Fruit fly (Drosophila melanogaster) whole organism, embryonic: ENCODE data around the gene CG15024.

Source experiments
- Atf-2 ChIP-seq: fragments of 200-800 bp; sonication (Bioruptor generic); optimal IDR thresholded peaks from 2 replicates; lab custom pipeline; 2016; ENCODE audit warnings: missing biosample characterization, missing genetic modification characterization
- B-H1 ChIP-seq: fragments of 200-800 bp; sonication (Bioruptor generic); IDR thresholded peaks from 3 replicates; pipeline ENCODE4 v1.3.6; 2022; ENCODE audit warnings: missing biosample characterization, missing genetic modification characterization
- BEAF-32 ChIP-seq: fragments of 200-800 bp; sonication (Bioruptor generic); optimal IDR thresholded peaks from 3 replicates; lab custom pipeline; 2017; ENCODE audit warnings: missing biosample characterization, missing genetic modification characterization, mild to moderate bottlenecking, moderate library complexity, missing genetic modification reagents
- CG10147 ChIP-seq: fragments of 200-800 bp; sonication (Bioruptor generic); optimal IDR thresholded peaks from 2 replicates; lab custom pipeline; 2019; ENCODE audit warnings: missing biosample characterization, mild to moderate bottlenecking, missing genetic modification characterization, moderate library complexity
- CG1024 ChIP-seq: fragments of 200-800 bp; sonication (Bioruptor generic); IDR thresholded peaks from 2 replicates; pipeline ENCODE4 v1.3.6; 2022; ENCODE audit warnings: missing biosample characterization, missing genetic modification characterization
- CG16779 ChIP-seq: fragments of 200-800 bp; sonication (Bioruptor generic); IDR thresholded peaks from 2 replicates; pipeline ENCODE4 v1.3.6; 2022; ENCODE audit warnings: missing biosample characterization, missing genetic modification characterization
- CG16813 ChIP-seq: fragments of 200-800 bp; sonication (Bioruptor generic); IDR thresholded peaks from 3 replicates; pipeline ENCODE4 v1.3.6; 2022; ENCODE audit warnings: missing biosample characterization, missing genetic modification characterization; ENCODE audit not compliant: partially characterized antibody
- CG2202 ChIP-seq: fragments of 200-800 bp; sonication (Bioruptor generic); optimal IDR thresholded peaks from 2 replicates; lab custom pipeline; 2018; ENCODE audit warnings: missing biosample characterization, mild to moderate bottlenecking, missing genetic modification characterization
- CG30020 ChIP-seq: fragments of 200-800 bp; optimal IDR thresholded peaks from 2 replicates; lab custom pipeline; 2019; ENCODE audit warnings: missing biosample characterization, mild to moderate bottlenecking, missing genetic modification characterization, moderate library complexity
- CG3065 ChIP-seq: fragments of 200-800 bp; sonication (Bioruptor generic); optimal IDR thresholded peaks from 2 replicates; lab custom pipeline; 2016; ENCODE audit warnings: missing biosample characterization, missing genetic modification characterization
- CG3847 ChIP-seq: fragments of 200-800 bp; sonication (Bioruptor generic); IDR thresholded peaks from 2 replicates; pipeline ENCODE4 v1.3.6; 2022; ENCODE audit warnings: missing biosample characterization, missing genetic modification characterization
- CG4617 ChIP-seq: fragments of 200-800 bp; sonication (Bioruptor generic); optimal IDR thresholded peaks from 3 replicates; lab custom pipeline; 2016; ENCODE audit warnings: missing biosample characterization, missing genetic modification characterization, borderline replicate concordance
- CG6689 ChIP-seq: fragments of 200-800 bp; sonication (Bioruptor generic); IDR thresholded peaks from 2 replicates; pipeline ENCODE4 v1.3.6; 2022; ENCODE audit warnings: missing biosample characterization, missing genetic modification characterization
- CG6765 ChIP-seq: fragments of 200-800 bp; sonication (Bioruptor generic); optimal IDR thresholded peaks from 3 replicates; lab custom pipeline; 2017; ENCODE audit warnings: missing biosample characterization, mild to moderate bottlenecking, missing genetic modification characterization
- CG6791 ChIP-seq: fragments of 200-800 bp; sonication (Bioruptor generic); IDR thresholded peaks from 3 replicates; pipeline ENCODE4 v1.3.6; 2022; ENCODE audit warnings: missing biosample characterization, missing genetic modification characterization; ENCODE audit not compliant: partially characterized antibody
- CG7357 ChIP-seq: fragments of 200-800 bp; sonication (Bioruptor generic); IDR thresholded peaks from 3 replicates; pipeline ENCODE4 v1.3.6; 2022; ENCODE audit warnings: missing biosample characterization, missing genetic modification characterization
- CG7372 ChIP-seq: fragments of 200-800 bp; sonication (Bioruptor generic); IDR thresholded peaks from 2 replicates; pipeline ENCODE4 v1.3.6; 2022; ENCODE audit warnings: missing biosample characterization, missing genetic modification characterization
- CG7839 ChIP-seq: fragments of 200-800 bp; sonication (Bioruptor generic); optimal IDR thresholded peaks from 3 replicates; lab custom pipeline; 2018; ENCODE audit warnings: missing biosample characterization, mild to moderate bottlenecking, missing genetic modification characterization, moderate library complexity
- CG8944 ChIP-seq: fragments of 200-800 bp; sonication (Bioruptor generic); optimal IDR thresholded peaks from 3 replicates; lab custom pipeline; 2016; ENCODE audit warnings: missing biosample characterization, missing genetic modification characterization
- CG9437 ChIP-seq: fragments of 200-800 bp; sonication (Bioruptor generic); optimal IDR thresholded peaks from 2 replicates; lab custom pipeline; 2018; ENCODE audit warnings: missing biosample characterization, mild to moderate bottlenecking, missing genetic modification characterization
- CG9609 ChIP-seq: fragments of 200-800 bp; sonication (Bioruptor generic); optimal IDR thresholded peaks from 3 replicates; lab custom pipeline; 2016; ENCODE audit warnings: missing biosample characterization, missing genetic modification characterization
- CHES-1-like ChIP-seq: fragments of 200-800 bp; sonication (Bioruptor generic); optimal IDR thresholded peaks from 2 replicates; lab custom pipeline; 2016; ENCODE audit warnings: missing biosample characterization, missing genetic modification characterization
- D19A ChIP-seq: fragments of 200-800 bp; optimal IDR thresholded peaks from 3 replicates; lab custom pipeline; 2019; ENCODE audit warnings: missing biosample characterization, mild to moderate bottlenecking, missing genetic modification characterization, moderate library complexity
- Dbx ChIP-seq: fragments of 200-800 bp; sonication (Bioruptor generic); IDR thresholded peaks from 3 replicates; pipeline ENCODE4 v1.3.6; 2022; ENCODE audit warnings: missing biosample characterization, missing genetic modification characterization
- Doc3 ChIP-seq: fragments of 200-800 bp; sonication (Bioruptor generic); IDR thresholded peaks from 3 replicates; pipeline ENCODE4 v1.3.6; 2022; ENCODE audit warnings: missing biosample characterization, missing genetic modification characterization; ENCODE audit not compliant: partially characterized antibody
- Ets65A ChIP-seq: fragments of 200-800 bp; sonication (Bioruptor generic); peaks from one replicate; lab custom pipeline; 2016; ENCODE audit warnings: missing biosample characterization, missing genetic modification characterization
- Fer2 ChIP-seq: fragments of 200-800 bp; sonication (Bioruptor generic); optimal IDR thresholded peaks from 2 replicates; lab custom pipeline; 2018; ENCODE audit warnings: missing biosample characterization, mild to moderate bottlenecking, missing genetic modification characterization, moderate library complexity
- GATAe ChIP-seq: fragments of 200-800 bp; sonication (Bioruptor generic); conservative IDR thresholded peaks from 2 replicates; pipeline ENCODE4 v1.3.6; 2022; ENCODE audit warnings: missing biosample characterization, missing genetic modification characterization
- H15 ChIP-seq: fragments of 200-800 bp; sonication (Bioruptor generic); IDR thresholded peaks from 3 replicates; pipeline ENCODE4 v1.3.6; 2022; ENCODE audit warnings: missing biosample characterization, missing genetic modification characterization
- HLH4C ChIP-seq: fragments of 200-800 bp; sonication (Bioruptor generic); IDR thresholded peaks from 3 replicates; pipeline ENCODE4 v1.3.6; 2022; ENCODE audit warnings: missing biosample characterization, missing genetic modification characterization; ENCODE audit not compliant: partially characterized antibody
- NK7.1 ChIP-seq: fragments of 200-800 bp; sonication (Bioruptor generic); optimal IDR thresholded peaks from 3 replicates; lab custom pipeline; 2016; ENCODE audit warnings: missing biosample characterization, missing genetic modification characterization
- Vsx1 ChIP-seq: fragments of 200-800 bp; sonication (Bioruptor generic); optimal IDR thresholded peaks from 2 replicates; lab custom pipeline; 2017; ENCODE audit warnings: missing biosample characterization, mild to moderate bottlenecking, missing genetic modification characterization, missing genetic modification reagents
- abd-A ChIP-seq: fragments of 200-800 bp; sonication (Bioruptor generic); optimal IDR thresholded peaks from 3 replicates; lab custom pipeline; 2019; ENCODE audit warnings: missing biosample characterization, mild to moderate bottlenecking, missing genetic modification characterization, moderate library complexity
- al ChIP-seq: fragments of 200-800 bp; sonication (Bioruptor generic); IDR thresholded peaks from 2 replicates; pipeline ENCODE4 v1.3.6; 2022; ENCODE audit warnings: missing biosample characterization, missing genetic modification characterization
- bcd ChIP-seq: fragments of 200-800 bp; sonication (Bioruptor generic); optimal IDR thresholded peaks from 2 replicates; lab custom pipeline; 2017; ENCODE audit warnings: missing biosample characterization, mild to moderate bottlenecking, missing genetic modification characterization
- croc ChIP-seq: fragments of 200-800 bp; sonication (Bioruptor generic); conservative IDR thresholded peaks from 3 replicates; pipeline ENCODE4 v1.3.6; 2022; ENCODE audit warnings: missing biosample characterization, missing genetic modification characterization
- esg ChIP-seq: fragments of 200-800 bp; sonication (Bioruptor generic); conservative IDR thresholded peaks from 2 replicates; pipeline ENCODE4 v1.3.6; 2022; ENCODE audit warnings: missing biosample characterization, missing genetic modification characterization
- eyg ChIP-seq: fragments of 200-800 bp; sonication (Bioruptor generic); optimal IDR thresholded peaks from 3 replicates; lab custom pipeline; 2016; ENCODE audit warnings: missing biosample characterization, missing genetic modification characterization
- h ChIP-seq: fragments of >200 bp; optimal IDR thresholded peaks from 2 replicates; lab custom pipeline; 2017
- jigr1 ChIP-seq: fragments of 200-800 bp; sonication (Bioruptor generic); IDR thresholded peaks from 3 replicates; pipeline ENCODE4 v1.3.6; 2022; ENCODE audit warnings: missing biosample characterization, missing genetic modification characterization
- kay ChIP-seq: fragments of 200-800 bp; sonication (Bioruptor generic); optimal IDR thresholded peaks from 2 replicates; lab custom pipeline; 2016; ENCODE audit warnings: missing biosample characterization, missing genetic modification characterization
- otp ChIP-seq: fragments of 200-800 bp; sonication (Bioruptor generic); IDR thresholded peaks from 3 replicates; pipeline ENCODE4, ENCODE4 v1.3.6; 2022; ENCODE audit warnings: missing biosample characterization, missing genetic modification characterization
- p53 ChIP-seq: fragments of 200-800 bp; sonication (Bioruptor generic); optimal IDR thresholded peaks from 2 replicates; lab custom pipeline; 2016; ENCODE audit warnings: missing biosample characterization, missing genetic modification characterization
- peb ChIP-seq: fragments of 200-800 bp; sonication (Bioruptor generic); IDR thresholded peaks from 2 replicates; pipeline ENCODE4 v1.3.6; 2022; ENCODE audit warnings: missing biosample characterization, missing genetic modification characterization
- sd ChIP-seq: fragments of 200-800 bp; sonication (Bioruptor generic); optimal IDR thresholded peaks from 3 replicates; lab custom pipeline; 2018; ENCODE audit warnings: missing biosample characterization, mild to moderate bottlenecking, missing genetic modification characterization, moderate library complexity
- sens-2 ChIP-seq: fragments of 200-800 bp; sonication (Bioruptor generic); IDR thresholded peaks from 2 replicates; pipeline ENCODE4 v1.3.6; 2022; ENCODE audit warnings: missing biosample characterization, missing genetic modification characterization
- ssp ChIP-seq: fragments of 200-800 bp; sonication (Bioruptor generic); IDR thresholded peaks from 2 replicates; pipeline ENCODE4 v1.3.6; 2022; ENCODE audit warnings: missing biosample characterization, missing genetic modification characterization
- tll ChIP-seq, 2 experiments: fragments of 200-800 bp in 1 of 2; fragments of >200 bp in 1 of 2; sonication (Bioruptor generic) in 1 of 2; optimal IDR thresholded peaks; 2 replicates each; lab custom pipeline; 2017 to 2019; ENCODE audit warnings: missing biosample characterization in 2 of 2, missing genetic modification characterization in 2 of 2, mild to moderate bottlenecking in 1 of 2, moderate library complexity in 1 of 2
- toy ChIP-seq: fragments of 200-800 bp; sonication (Bioruptor generic); IDR thresholded peaks from 2 replicates; pipeline ENCODE4 v1.3.6; 2022; ENCODE audit warnings: missing biosample characterization, missing genetic modification characterization
- trem ChIP-seq: fragments of 200-800 bp; optimal IDR thresholded peaks from 3 replicates; lab custom pipeline; 2019; ENCODE audit warnings: missing biosample characterization, mild to moderate bottlenecking, missing genetic modification characterization, moderate library complexity
- tx ChIP-seq: fragments of 200-800 bp; sonication (Bioruptor generic); optimal IDR thresholded peaks from 2 replicates; lab custom pipeline; 2016; ENCODE audit warnings: missing biosample characterization, missing genetic modification characterization
- unpg ChIP-seq: fragments of 200-800 bp; sonication (Bioruptor generic); optimal IDR thresholded peaks from 3 replicates; lab custom pipeline; 2018; ENCODE audit warnings: missing biosample characterization, mild to moderate bottlenecking, missing genetic modification characterization, moderate library complexity

The CG15024 gene

dm6 chr3L:4445824-4446223, 17.8 kb downstream of the CG15024 start (continued):
- TF ChIP-seq h (lab: Kevin White, UChicago) (no peak), unpg (GFP tag; lab: Kevin White, UChicago) (no peak), NK7.1 (GFP tag; lab: Kevin White, UChicago) (no peak), CG30020 (tag; lab: Kevin White, UChicago) (no peak), toy (0 out of 2 replicates have a peak, but pooled peaks have one; percentile 12), CG6765 (GFP tag; lab: Kevin White, UChicago) (no peak), al (GFP tag; lab: Robert Waterston, UW) (peak; percentile 64), CG7372 (GFP tag; lab: Robert Waterston, UW) (peak; percentile 46; the same call in 1 of the 2 replicates), sens-2 (GFP tag; lab: Robert Waterston, UW) (no peak), Doc3 (GFP tag; lab: Robert Waterston, UW) (no peak), CG7357 (GFP tag; lab: Robert Waterston, UW) (no peak), jigr1 (GFP tag; lab: Robert Waterston, UW) (no peak), CG2202 (tag; lab: Kevin White, UChicago) (no peak), CG9609 (GFP tag; lab: Kevin White, UChicago) (no peak), HLH4C (GFP tag; lab: Robert Waterston, UW) (no peak), D19A (no peak), tll (GFP tag; optimal IDR thresholded peaks at IDR 0.05; lab: Kevin White, UChicago) (no peak), ssp (GFP tag; lab: Robert Waterston, UW) (no peak), bcd (GFP tag; lab: Kevin White, UChicago) (peak; percentile 24), p53 (GFP tag; lab: Kevin White, UChicago) (no peak), Fer2 (tag; lab: Kevin White, UChicago) (no peak), tx (GFP tag; lab: Kevin White, UChicago) (no peak), CG16779 (GFP tag; lab: Robert Waterston, UW) (no peak), Vsx1 (GFP tag; lab: Kevin White, UChicago) (no peak), otp (no peak), croc (GFP tag; lab: Robert Waterston, UW) (no peak), CG10147 (GFP tag; lab: Kevin White, UChicago) (peak; percentile 57), esg (GFP tag; lab: Robert Waterston, UW) (no peak), CG7839 (tag; lab: Kevin White, UChicago) (peak; percentile 46), abd-A (no peak), BEAF-32 (no peak), sd (no peak), CG9437 (GFP tag; lab: Kevin White, UChicago) (no peak), CG16813 (GFP tag; lab: Robert Waterston, UW) (no peak), GATAe (GFP tag; lab: Robert Waterston, UW) (no peak), H15 (no peak), CG6689 (peak; percentile 37; the same call in 1 of the 2 replicates), CG8944 (GFP tag; lab: Kevin White, UChicago) (no peak), Dbx (GFP tag; lab: Robert Waterston, UW) (peak; percentile 77; the same call in 2 of the 3 replicates), peb (GFP tag; lab: Robert Waterston, UW) (no peak), Ets65A (peak; percentile 10), CG6791 (GFP tag; lab: Robert Waterston, UW) (no peak), kay (GFP tag; lab: Kevin White, UChicago) (no peak), CG1024 (GFP tag; lab: Robert Waterston, UW) (no peak), CG4617 (GFP tag; lab: Kevin White, UChicago) (no peak), B-H1 (GFP tag; lab: Robert Waterston, UW) (no peak), CG3065 (GFP tag; lab: Kevin White, UChicago) (no peak), Atf-2 (GFP tag; lab: Kevin White, UChicago) (no peak), trem (tag; lab: Kevin White, UChicago) (no peak), eyg (GFP tag; lab: Kevin White, UChicago) (no peak), CHES-1-like (GFP tag; lab: Kevin White, UChicago) (no peak), CG3847 (GFP tag; lab: Robert Waterston, UW) (no peak)
